Fruit fly (Drosophila melanogaster): Measurements from ENCODE around the gene mld.

DNA sequence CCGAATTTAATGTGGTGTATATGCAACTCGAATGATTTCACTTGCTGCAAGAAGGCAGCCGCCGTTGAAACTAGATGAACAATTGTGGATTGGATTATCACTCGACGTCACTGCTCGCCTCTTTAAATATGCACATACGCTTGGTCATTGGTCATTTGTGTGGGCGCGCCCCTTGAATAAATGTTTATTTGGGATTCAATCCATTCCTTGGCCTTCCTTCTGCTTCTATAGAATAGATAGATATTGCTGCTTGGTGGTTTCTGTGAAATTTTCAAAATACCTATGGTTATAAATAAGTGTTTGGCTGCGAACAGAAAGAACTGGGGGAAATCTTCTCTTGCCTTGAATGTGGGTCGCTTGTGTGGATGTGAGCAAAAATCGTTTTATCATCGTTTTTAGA, 18.7 kb downstream of the mld start:
- TF ChIP-seq sage (GFP tag; optimal IDR thresholded peaks at IDR 0.05) (no peak), HLH106 (tag; optimal IDR thresholded peaks at IDR 0.05) (no peak), N (GFP tag; optimal IDR thresholded peaks at IDR 0.05) (no peak), Jra (GFP tag; optimal IDR thresholded peaks at IDR 0.05) (no peak), Sp1 (GFP tag; optimal IDR thresholded peaks at IDR 0.05) (no peak), brk (GFP tag; optimal IDR thresholded peaks at IDR 0.05) (no peak), lola (GFP tag; optimal IDR thresholded peaks at IDR 0.05) (no peak), Dfd (GFP tag; optimal IDR thresholded peaks at IDR 0.05) (no peak), Vsx2 (GFP tag; optimal IDR thresholded peaks at IDR 0.05; ENCODE audit: partially characterized antibody) (no peak), CG9705 (GFP tag; optimal IDR thresholded peaks at IDR 0.05) (no peak), h (GFP tag; optimal IDR thresholded peaks at IDR 0.05) (no peak), tai (GFP tag; optimal IDR thresholded peaks at IDR 0.05) (no peak)
